Worm (Caenorhabditis elegans): ENCODE results near the gene fbxb-49.

DNA sequence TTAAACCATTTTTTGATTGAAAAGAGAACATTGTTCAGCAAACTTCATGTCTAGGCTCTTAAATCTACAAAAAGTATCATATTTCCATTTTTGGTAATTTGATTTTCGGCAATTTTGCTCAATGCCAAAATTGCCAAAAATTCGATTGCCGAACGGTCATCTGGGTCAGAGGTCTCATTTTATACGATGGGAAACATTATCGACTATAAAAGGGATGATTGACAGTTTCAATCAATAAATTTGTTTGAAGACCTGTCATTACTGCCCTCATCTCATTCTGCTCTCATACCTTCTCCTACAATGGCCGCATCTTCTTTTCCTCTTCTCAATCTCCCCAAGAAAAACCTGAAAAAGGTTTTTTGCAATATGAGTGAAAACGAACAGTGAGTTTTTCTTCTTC is 6.5 kb upstream of the fbxb-49 start, which contains the start of gene K05F6.14:
- TF ChIP-seq tab-1 (GFP tag; IDR thresholded peaks at IDR 0.05): no peak
- no peak for TF ChIP-seq flt-1 (GFP tag; IDR thresholded peaks at IDR 0.05)
- TF ChIP-seq med-1 (GFP tag; optimal IDR thresholded peaks at IDR 0.05; ENCODE audit: insufficient read depth): no peak

Data from whole organism, midembryonic.